Fruit fly (Drosophila melanogaster) whole organism, embryonic: ENCODE data around the gene dimm.
A peak's percentile ranks its signal among the peaks of the same experiment; 100 is the strongest.

Experiments
- B-H1 ChIP-seq: fragments of 200-800 bp; sonication (Bioruptor generic); IDR thresholded peaks from 3 replicates; pipeline ENCODE4 v1.3.6; 2022; ENCODE audit warnings: missing biosample characterization, missing genetic modification characterization
- Blimp-1 ChIP-seq: fragments of 200-800 bp; sonication (Bioruptor generic); optimal IDR thresholded peaks from 3 replicates; lab custom pipeline; 2018; ENCODE audit warnings: missing biosample characterization, missing genetic modification characterization, mild to moderate bottlenecking, moderate library complexity, missing genetic modification reagents
- Bteb2 ChIP-seq: fragments of 200-800 bp; sonication (Bioruptor generic); optimal IDR thresholded peaks from 2 replicates; lab custom pipeline; 2016; ENCODE audit warnings: missing biosample characterization, missing genetic modification characterization
- CG10267 ChIP-seq: fragments of 200-800 bp; sonication (Bioruptor generic); optimal IDR thresholded peaks from 2 replicates; lab custom pipeline; 2018; ENCODE audit warnings: missing biosample characterization, mild to moderate bottlenecking, missing genetic modification characterization, moderate library complexity
- CG11504 ChIP-seq: fragments of 200-800 bp; sonication (Bioruptor generic); optimal IDR thresholded peaks from 3 replicates; lab custom pipeline; 2019; ENCODE audit warnings: missing biosample characterization, mild to moderate bottlenecking, missing genetic modification characterization, moderate library complexity
- CG11695 ChIP-seq: fragments of 200-800 bp; sonication (Bioruptor generic); IDR thresholded peaks from 3 replicates; pipeline ENCODE4 v1.3.6; 2022; ENCODE audit warnings: missing biosample characterization, missing genetic modification characterization
- CG13624 ChIP-seq: fragments of 200-800 bp; sonication (Bioruptor generic); optimal IDR thresholded peaks from 2 replicates; lab custom pipeline; 2016; ENCODE audit warnings: missing biosample characterization, missing genetic modification characterization
- CG15601 ChIP-seq: fragments of 200-800 bp; sonication (Bioruptor generic); optimal IDR thresholded peaks from 3 replicates; lab custom pipeline; 2019; ENCODE audit warnings: missing biosample characterization, mild to moderate bottlenecking, missing genetic modification characterization, moderate library complexity
- CG15696 ChIP-seq: fragments of 200-800 bp; sonication (Bioruptor generic); optimal IDR thresholded peaks from 2 replicates; lab custom pipeline; 2019; ENCODE audit warnings: missing biosample characterization, mild to moderate bottlenecking, missing genetic modification characterization, moderate library complexity
- CG1602 ChIP-seq: fragments of 200-800 bp; sonication (Bioruptor generic); optimal IDR thresholded peaks from 3 replicates; lab custom pipeline; 2016; ENCODE audit warnings: missing biosample characterization, missing genetic modification characterization
- CG16863 ChIP-seq: fragments of 200-800 bp; sonication (Bioruptor generic); optimal IDR thresholded peaks from 3 replicates; lab custom pipeline; 2016; ENCODE audit warnings: missing biosample characterization, missing genetic modification characterization
- CG18599 ChIP-seq: fragments of 200-800 bp; sonication (Bioruptor generic); optimal IDR thresholded peaks from 3 replicates; lab custom pipeline; 2017; ENCODE audit warnings: missing biosample characterization, missing genetic modification characterization, mild to moderate bottlenecking, moderate library complexity, missing genetic modification reagents
- CG2120 ChIP-seq: fragments of 200-800 bp; sonication (Bioruptor generic); optimal IDR thresholded peaks from 3 replicates; lab custom pipeline; 2016; ENCODE audit warnings: missing biosample characterization, missing genetic modification characterization
- CG34376 ChIP-seq: fragments of 200-800 bp; sonication (Bioruptor generic); optimal IDR thresholded peaks from 2 replicates; lab custom pipeline; 2018; ENCODE audit warnings: missing biosample characterization, mild to moderate bottlenecking, missing genetic modification characterization
- CG4730 ChIP-seq: fragments of 200-800 bp; sonication (Bioruptor generic); IDR thresholded peaks from 2 replicates; pipeline ENCODE4 v1.3.6; 2022; ENCODE audit warnings: missing biosample characterization, missing genetic modification characterization
- CG6765 ChIP-seq: fragments of 200-800 bp; sonication (Bioruptor generic); optimal IDR thresholded peaks from 3 replicates; lab custom pipeline; 2017; ENCODE audit warnings: missing biosample characterization, mild to moderate bottlenecking, missing genetic modification characterization
- D ChIP-seq, 2 experiments: fragments of 200-800 bp in 1 of 2; fragments of >200 bp in 1 of 2; sonication (Bioruptor generic) in 1 of 2; optimal IDR thresholded peaks; 2 replicates in 1 of 2; 3 replicates in 1 of 2; lab custom pipeline; 2017; ENCODE audit warnings: mild to moderate bottlenecking in 1 of 2, missing biosample characterization in 1 of 2, missing genetic modification characterization in 1 of 2, missing genetic modification reagents in 1 of 2
- Elba2 ChIP-seq: fragments of 200-800 bp; sonication (Bioruptor generic); optimal IDR thresholded peaks from 3 replicates; lab custom pipeline; 2016; ENCODE audit warnings: missing biosample characterization, missing genetic modification characterization
- H2.0 ChIP-seq: fragments of 200-800 bp; sonication (Bioruptor generic); IDR thresholded peaks from 2 replicates; pipeline ENCODE4 v1.3.6; 2022; ENCODE audit warnings: missing biosample characterization, missing genetic modification characterization
- Hmr ChIP-seq: fragments of 200-800 bp; sonication (Bioruptor generic); optimal IDR thresholded peaks from 3 replicates; lab custom pipeline; 2017; ENCODE audit warnings: mild to moderate bottlenecking, missing biosample characterization, missing genetic modification reagents, missing genetic modification characterization
- Hsf ChIP-seq: fragments of 200-800 bp; sonication (Bioruptor generic); optimal IDR thresholded peaks from 3 replicates; lab custom pipeline; 2016; ENCODE audit warnings: missing biosample characterization, missing genetic modification characterization
- MESR4 ChIP-seq: fragments of 200-800 bp; sonication (Bioruptor generic); optimal IDR thresholded peaks from 2 replicates; lab custom pipeline; 2018; ENCODE audit warnings: missing biosample characterization, mild to moderate bottlenecking, missing genetic modification characterization, moderate library complexity
- MTF-1 ChIP-seq: fragments of 200-800 bp; sonication (Bioruptor generic); optimal IDR thresholded peaks from 2 replicates; lab custom pipeline; 2018; ENCODE audit warnings: missing biosample characterization, mild to moderate bottlenecking, missing genetic modification characterization, borderline replicate concordance
- Meics ChIP-seq: fragments of 200-800 bp; sonication (Bioruptor generic); optimal IDR thresholded peaks from 2 replicates; lab custom pipeline; 2017; ENCODE audit warnings: missing biosample characterization, mild to moderate bottlenecking, missing genetic modification characterization
- Sry-δ ChIP-seq: fragments of 200-800 bp; sonication (Bioruptor generic); optimal IDR thresholded peaks from 2 replicates; lab custom pipeline; 2016; ENCODE audit warnings: missing biosample characterization, missing genetic modification characterization
- Xrp1 ChIP-seq: fragments of 200-800 bp; sonication (Bioruptor generic); IDR thresholded peaks from 2 replicates; pipeline ENCODE4 v1.3.6; 2022; ENCODE audit warnings: missing biosample characterization, missing genetic modification characterization
- YL-1 ChIP-seq: fragments of 200-800 bp; sonication (Bioruptor generic); optimal IDR thresholded peaks from 3 replicates; lab custom pipeline; 2017; ENCODE audit warnings: missing biosample characterization, mild to moderate bottlenecking, missing genetic modification characterization
- amos ChIP-seq: fragments of 200-800 bp; sonication (Bioruptor generic); IDR thresholded peaks from 2 replicates; pipeline ENCODE4 v1.3.6; 2022; ENCODE audit warnings: missing biosample characterization, missing genetic modification characterization; ENCODE audit not compliant: partially characterized antibody
- danr ChIP-seq: fragments of 200-800 bp; sonication (Bioruptor generic); IDR thresholded peaks from 2 replicates; pipeline ENCODE4 v1.3.6; 2022; ENCODE audit warnings: missing biosample characterization, missing genetic modification characterization
- dimm ChIP-seq: fragments of 200-800 bp; sonication (Bioruptor generic); IDR thresholded peaks from 2 replicates; pipeline ENCODE4 v1.3.6; 2022; ENCODE audit warnings: missing biosample characterization, missing genetic modification characterization
- eve ChIP-seq, 2 experiments: fragments of >200 bp; optimal IDR thresholded peaks; 2 replicates each; lab custom pipeline; 2017; ENCODE audit warnings: missing biosample characterization in 2 of 2, missing genetic modification characterization in 2 of 2
- ewg ChIP-seq: fragments of 200-800 bp; sonication (Bioruptor generic); optimal IDR thresholded peaks from 3 replicates; lab custom pipeline; 2017; ENCODE audit warnings: mild to moderate bottlenecking, missing biosample characterization, missing genetic modification reagents, missing genetic modification characterization
- eyg ChIP-seq: fragments of 200-800 bp; sonication (Bioruptor generic); optimal IDR thresholded peaks from 3 replicates; lab custom pipeline; 2016; ENCODE audit warnings: missing biosample characterization, missing genetic modification characterization
- fd102C ChIP-seq: fragments of 200-800 bp; sonication (Bioruptor generic); optimal IDR thresholded peaks from 2 replicates; lab custom pipeline; 2018; ENCODE audit warnings: missing biosample characterization, mild to moderate bottlenecking, missing genetic modification characterization, moderate library complexity
- fd96Cb ChIP-seq: fragments of 200-800 bp; sonication (Bioruptor generic); optimal IDR thresholded peaks from 2 replicates; lab custom pipeline; 2018; ENCODE audit warnings: missing biosample characterization, mild to moderate bottlenecking, missing genetic modification characterization, moderate library complexity
- gem ChIP-seq: fragments of 200-800 bp; sonication (Bioruptor generic); optimal IDR thresholded peaks from 2 replicates; lab custom pipeline; 2019; ENCODE audit warnings: missing biosample characterization, mild to moderate bottlenecking, missing genetic modification characterization, moderate library complexity
- gfzf ChIP-seq: fragments of 200-800 bp; sonication (Bioruptor generic); optimal IDR thresholded peaks from 2 replicates; lab custom pipeline; 2016; ENCODE audit warnings: missing biosample characterization, mild to moderate bottlenecking, missing genetic modification characterization, moderate library complexity
- kay ChIP-seq: fragments of 200-800 bp; sonication (Bioruptor generic); optimal IDR thresholded peaks from 2 replicates; lab custom pipeline; 2016; ENCODE audit warnings: missing biosample characterization, missing genetic modification characterization
- nerfin-2 ChIP-seq: fragments of 200-800 bp; sonication (Bioruptor generic); IDR thresholded peaks from 2 replicates; pipeline ENCODE4 v1.3.6; 2022; ENCODE audit warnings: missing biosample characterization, missing genetic modification characterization; ENCODE audit not compliant: partially characterized antibody
- rib ChIP-seq: fragments of 200-800 bp; sonication (Bioruptor generic); IDR thresholded peaks from 2 replicates; pipeline ENCODE4 v1.3.6; 2022; ENCODE audit warnings: missing biosample characterization, missing genetic modification characterization
- sna ChIP-seq: fragments of 200-800 bp; sonication (Bioruptor generic); IDR thresholded peaks from 2 replicates; pipeline ENCODE4 v1.3.6; 2022; ENCODE audit warnings: missing biosample characterization, missing genetic modification characterization; ENCODE audit not compliant: partially characterized antibody
- stc ChIP-seq: fragments of 200-800 bp; sonication (Bioruptor generic); IDR thresholded peaks from 2 replicates; pipeline ENCODE4 v1.3.6; 2022; ENCODE audit warnings: missing biosample characterization, missing genetic modification characterization
- unc-4 ChIP-seq: fragments of 200-800 bp; sonication (Bioruptor generic); IDR thresholded peaks from 2 replicates; pipeline ENCODE4 v1.3.6; 2022; ENCODE audit warnings: missing biosample characterization, missing genetic modification characterization; ENCODE audit not compliant: partially characterized antibody
- wdn ChIP-seq: fragments of 200-800 bp; sonication (Bioruptor generic); IDR thresholded peaks from 2 replicates; pipeline ENCODE4 v1.3.6; 2022; ENCODE audit warnings: missing biosample characterization, missing genetic modification characterization
- zfh1 ChIP-seq: fragments of 200-800 bp; sonication (Bioruptor generic); IDR thresholded peaks from 3 replicates; pipeline ENCODE4 v1.3.6; 2022; ENCODE audit warnings: missing biosample characterization, missing genetic modification characterization

Gene dimm

DNA sequence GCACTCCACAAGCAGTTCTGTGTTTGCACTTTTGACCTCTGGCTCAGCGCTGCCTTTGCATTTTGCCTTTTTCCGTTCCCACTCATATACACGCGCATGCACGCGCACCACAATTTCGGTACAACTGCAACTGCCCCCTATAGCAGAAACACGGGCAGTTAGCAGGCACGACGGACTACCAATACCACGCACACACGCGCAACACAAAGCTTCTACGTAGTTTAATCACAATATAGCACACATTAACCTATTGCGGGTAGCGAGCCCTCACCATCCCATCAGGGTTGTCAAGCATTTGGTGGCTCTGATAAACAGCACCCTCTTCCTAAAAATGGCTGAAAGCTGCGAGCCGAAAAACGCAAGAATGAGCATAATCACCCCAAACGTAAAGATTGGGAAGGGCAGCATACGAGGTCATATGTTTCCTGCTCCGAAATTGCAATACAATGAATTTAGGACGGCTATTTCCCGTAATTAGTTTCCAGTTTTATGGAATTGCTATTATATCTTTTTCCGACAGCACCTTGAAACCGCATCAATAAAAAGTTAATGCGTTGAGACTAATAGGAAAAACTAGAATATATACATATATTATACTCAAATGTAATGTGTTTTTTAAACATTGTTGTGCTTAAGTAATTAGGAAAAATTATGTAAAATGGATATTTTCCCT lies 21.7 kb upstream of the dimm start, which contains the start of gene Mondo (continued):
- no peak; the same call in 2 of the 3 replicates for TF ChIP-seq zfh1 (GFP tag; lab: Robert Waterston, UW)
- TF ChIP-seq Hmr (GFP tag; lab: Kevin White, UChicago): peak; percentile 2
- TF ChIP-seq CG1602 (GFP tag; lab: Kevin White, UChicago): no peak
- TF ChIP-seq CG4730 (GFP tag; lab: Robert Waterston, UW): 0 out of 2 replicates have a peak, but pooled peaks have one; percentile 13
- no peak for TF ChIP-seq dimm
- TF ChIP-seq CG11695: no peak
- TF ChIP-seq stc (GFP tag; lab: Robert Waterston, UW): peak; percentile 42; the same call in 1 of the 2 replicates
- peak; percentile 63 for TF ChIP-seq CG11504
- no peak for TF ChIP-seq MTF-1 (GFP tag; lab: Kevin White, UChicago)
- no peak for TF ChIP-seq CG16863 (GFP tag; lab: Kevin White, UChicago)
- peak; percentile 36 for TF ChIP-seq fd96Cb
- no peak for TF ChIP-seq D (optimal IDR thresholded peaks at IDR 0.05; lab: Kevin White, UChicago)
- no peak for TF ChIP-seq D (GFP tag; optimal IDR thresholded peaks at IDR 0.05; lab: Kevin White, UChicago)
- TF ChIP-seq Elba2 (GFP tag; lab: Kevin White, UChicago): no peak
- peak; percentile 57 for TF ChIP-seq ewg (GFP tag; lab: Kevin White, UChicago)
- no peak for TF ChIP-seq H2.0 (GFP tag; lab: Robert Waterston, UW)

DNA sequence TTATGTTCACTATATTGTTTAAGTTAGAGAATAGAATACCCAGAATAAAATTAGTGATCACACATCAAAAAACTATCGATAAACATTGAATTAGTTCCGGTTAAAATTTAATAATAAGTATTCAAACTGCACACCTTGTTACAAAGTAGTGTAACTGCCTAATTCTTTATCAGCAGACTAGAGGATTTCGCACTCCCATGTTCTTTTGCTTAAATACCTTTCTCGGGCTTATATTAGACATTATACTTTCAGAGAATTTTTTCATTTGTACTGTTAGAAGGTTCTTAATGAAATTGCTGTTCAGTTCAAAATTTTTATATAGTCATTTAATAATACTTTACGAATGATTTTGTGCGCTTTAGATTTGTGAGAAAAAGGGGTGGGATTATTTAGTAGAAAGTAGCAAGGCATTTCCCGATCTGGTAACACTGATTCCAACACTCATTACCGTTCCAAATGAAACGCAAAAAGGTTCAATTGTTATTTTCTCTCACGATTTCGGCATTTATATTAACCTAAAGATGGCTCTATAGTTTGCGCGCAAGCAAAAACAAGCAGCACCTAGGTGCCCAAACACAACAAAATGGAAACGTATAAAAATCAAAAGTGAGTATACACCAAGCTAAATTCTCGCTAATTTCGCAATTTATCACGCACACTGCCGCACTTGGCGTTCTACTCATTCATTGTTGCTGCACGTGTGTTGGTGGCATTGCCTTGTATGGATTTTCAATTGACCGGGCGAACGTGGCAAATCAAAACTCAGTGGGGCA lies 20.9 kb upstream of the dimm start, which contains the start of gene crc:
TSS of gene crc (plus strand) at position 440 of the 773 bp plus-strand sequence.
- 0 out of 2 replicates have a peak, but pooled peaks have one; percentile 10 for TF ChIP-seq Xrp1 (GFP tag; lab: Robert Waterston, UW)
- TF ChIP-seq Meics (GFP tag; lab: Kevin White, UChicago): peak; percentile 1
- TF ChIP-seq CG10267: peak; percentile 51
- TF ChIP-seq danr (GFP tag; lab: Robert Waterston, UW): no peak
- TF ChIP-seq CG6765 (GFP tag; lab: Kevin White, UChicago): peak; percentile 31
- TF ChIP-seq YL-1 (GFP tag; lab: Kevin White, UChicago): peak; percentile 91
- TF ChIP-seq sna (GFP tag; lab: Robert Waterston, UW): peak; percentile 32; the same call in 1 of the 2 replicates
- TF ChIP-seq eve (GFP tag; optimal IDR thresholded peaks at IDR 0.05; lab: Kevin White, UChicago): peak in 1 of 2 experiments; percentile 47
- TF ChIP-seq CG15601 (tag; lab: Kevin White, UChicago): no peak
- TF ChIP-seq kay (GFP tag; lab: Kevin White, UChicago): peak; percentile 7
- TF ChIP-seq rib (GFP tag; lab: Robert Waterston, UW): peak; percentile 79; the same call in 1 of the 2 replicates
- TF ChIP-seq CG34376 (GFP tag; lab: Kevin White, UChicago): peak; percentile 47
- TF ChIP-seq nerfin-2 (GFP tag; lab: Robert Waterston, UW): 0 out of 2 replicates have a peak, but pooled peaks have one; percentile 17
- peak; percentile 76 for TF ChIP-seq gfzf (GFP tag; lab: Kevin White, UChicago)
- peak; percentile 39 for TF ChIP-seq Hsf
- no peak for TF ChIP-seq eyg
- TF ChIP-seq MESR4 (GFP tag; lab: Kevin White, UChicago): peak; percentile 99
- peak; percentile 16 for TF ChIP-seq CG15696
- peak; percentile 65 for TF ChIP-seq gem (tag; lab: Kevin White, UChicago)
- no peak for TF ChIP-seq Blimp-1 (GFP tag; lab: Kevin White, UChicago)
- peak; percentile 58 for TF ChIP-seq CG13624
- peak; percentile 1; the same call in 1 of the 3 replicates for TF ChIP-seq B-H1
- TF ChIP-seq unc-4 (GFP tag; lab: Robert Waterston, UW): peak; percentile 44; the same call in 1 of the 2 replicates
- peak; percentile 63 for TF ChIP-seq Sry-δ
- peak; percentile 14 for TF ChIP-seq CG2120
- peak; percentile 34; the same call in 1 of the 2 replicates for TF ChIP-seq amos (GFP tag; lab: Robert Waterston, UW)
- no peak for TF ChIP-seq wdn
- peak; percentile 27 for TF ChIP-seq CG18599 (GFP tag; lab: Kevin White, UChicago)
- TF ChIP-seq fd102C (GFP tag; lab: Kevin White, UChicago): no peak
- no peak for TF ChIP-seq Bteb2 (GFP tag; lab: Kevin White, UChicago)
